Worm (Caenorhabditis elegans) whole organism, L3 larva: ENCODE results near the gene R12C12.9.

Source experiments
- nfya-1 ChIP-seq: sonication (generic microtip); optimal IDR thresholded peaks from 2 replicates; lab custom pipeline; 2017; ENCODE audit warnings: missing genetic modification characterization, mild to moderate bottlenecking, missing compliant biosample characterization, antibody characterized with exemption, moderate library complexity; ENCODE audit not compliant: insufficient read depth
- unc-39 ChIP-seq: sonication (generic microtip); optimal IDR thresholded peaks from 4 replicates; lab custom pipeline; 2017; ENCODE audit warnings: missing biosample characterization, missing genetic modification characterization

ce11 chrII:6000136-6000535 lies 24.6 kb downstream of the R12C12.9 start, which contains the start of gene ins-6:
- TF ChIP-seq unc-39 (tag; lab: Kevin White, UChicago) = no peak
- no peak for TF ChIP-seq nfya-1 (tag; lab: Kevin White, UChicago)
